Worm (Caenorhabditis elegans) whole organism, midembryonic: ENCODE results near the gene sumv-2.

Experiments
- T22C8.4 ChIP-seq: fragments of 200-800 bp; sonication (Bioruptor generic); IDR thresholded peaks from 2 replicates; pipeline ENCODE4 v1.3.6; 2022; ENCODE audit warnings: missing genetic modification characterization, missing compliant biosample characterization
- cog-1 ChIP-seq: sonication (generic microtip); optimal IDR thresholded peaks from 2 replicates; lab custom pipeline; 2016; ENCODE audit warnings: missing genetic modification characterization, missing compliant biosample characterization
- flt-1 ChIP-seq: fragments of 200-800 bp; sonication (Bioruptor generic); IDR thresholded peaks from 2 replicates; pipeline ENCODE4 v1.3.6; 2022; ENCODE audit warnings: missing genetic modification characterization, missing compliant biosample characterization
- klf-2 ChIP-seq: fragments of 200-800 bp; sonication (Bioruptor generic); conservative IDR thresholded peaks from 2 replicates; pipeline ENCODE4 v1.3.6; 2022; ENCODE audit warnings: missing genetic modification reagents, missing genetic modification characterization, missing compliant biosample characterization
- med-1 ChIP-seq: sonication (generic microtip); optimal IDR thresholded peaks from 2 replicates; lab custom pipeline; 2017; ENCODE audit warnings: missing genetic modification characterization, mild to moderate bottlenecking, missing compliant biosample characterization, antibody characterized with exemption, missing genetic modification reagents; ENCODE audit not compliant: insufficient read depth
- ref-1 ChIP-seq: fragments of 200-800 bp; sonication (Bioruptor generic); conservative IDR thresholded peaks from 2 replicates; pipeline ENCODE4 v1.3.6; 2022; ENCODE audit warnings: missing genetic modification reagents, missing genetic modification characterization, missing compliant biosample characterization
- tab-1 ChIP-seq: fragments of 200-800 bp; sonication (Bioruptor generic); IDR thresholded peaks from 2 replicates; pipeline ENCODE4 v1.3.6; 2022; ENCODE audit warnings: missing genetic modification characterization, missing compliant biosample characterization
- ztf-23 ChIP-seq: fragments of 200-800 bp; sonication (Bioruptor generic); IDR thresholded peaks from 2 replicates; pipeline ENCODE4 v1.3.6; 2022; ENCODE audit warnings: missing genetic modification reagents, missing genetic modification characterization, missing compliant biosample characterization

- TF ChIP-seq flt-1 (GFP tag; lab: Robert Waterston, UW) (no peak), ref-1 (GFP tag; lab: Robert Waterston, UW) (no peak), klf-2 (GFP tag; lab: Robert Waterston, UW) (no peak), ztf-23 (GFP tag; lab: Robert Waterston, UW) (no peak), med-1 (GFP tag; lab: Kevin White, UChicago) (no peak), cog-1 (no peak), tab-1 (GFP tag; lab: Robert Waterston, UW) (no peak), T22C8.4 (GFP tag; lab: Robert Waterston, UW) (no peak)
These were observed 11.2 kb downstream of the sumv-2 start, which contains the start of gene pmt-2 for ce11 chrV:4628517-4628930.
